Worm (Caenorhabditis elegans) whole organism, mixed stage, embryonic: ENCODE data around the gene pks-1.

Experiments used
- mep-1 ChIP-seq: fragments of 150-350 bp; optimal IDR thresholded peaks from 2 replicates; lab custom pipeline; 2017; ENCODE audit warnings: missing biosample characterization, missing genetic modification reagents, missing genetic modification characterization, inconsistent platforms
- nhr-28 ChIP-seq: fragments of 150-350 bp; optimal IDR thresholded peaks from 2 replicates; lab custom pipeline; 2014; ENCODE audit warnings: missing biosample characterization, missing genetic modification characterization
- snpc-4 ChIP-seq: fragments of 150-350 bp; optimal IDR thresholded peaks from 2 replicates; lab custom pipeline; 2014; ENCODE audit warnings: missing biosample characterization, missing genetic modification characterization
- unc-62 ChIP-seq: fragments of 150-350 bp; optimal IDR thresholded peaks from 2 replicates; lab custom pipeline; 2014; ENCODE audit warnings: missing biosample characterization, missing genetic modification reagents, missing genetic modification characterization

DNA sequence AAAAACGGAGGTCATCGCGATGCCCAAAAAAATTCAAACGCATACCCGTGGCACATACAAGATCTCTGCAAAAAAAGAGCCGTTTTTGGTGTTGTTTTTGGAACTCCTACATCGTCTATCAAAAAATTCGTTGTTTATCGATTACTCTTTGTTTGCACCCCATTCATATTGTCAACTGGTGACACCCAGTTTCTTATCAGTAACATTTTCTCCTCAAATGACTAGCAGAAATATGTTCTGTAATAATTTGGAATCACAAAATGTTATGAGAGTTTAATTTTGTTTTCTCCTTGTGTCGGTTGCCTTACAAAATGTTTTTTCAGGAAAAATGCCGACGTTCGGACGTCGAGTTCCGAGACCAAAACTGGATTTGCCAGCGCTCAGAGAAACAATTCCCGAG lies 38.9 kb upstream of the pks-1 start, which contains the start of gene sek-4:
- TF ChIP-seq snpc-4, result no peak
- no peak for TF ChIP-seq mep-1
- TF ChIP-seq unc-62, result no peak
- no peak for TF ChIP-seq nhr-28 (tag; lab: Kevin White, UChicago)
